Worm (Caenorhabditis elegans) whole organism, L4/young adult: Measurements from ENCODE around the gene F55A4.13.

Experiments used
- W03F9.2 ChIP-seq: fragments of 150-350 bp; optimal IDR thresholded peaks from 2 replicates; lab custom pipeline; 2014; ENCODE audit warnings: missing biosample characterization, missing genetic modification characterization
- dao-5 ChIP-seq: sonication (generic microtip); optimal IDR thresholded peaks from 2 replicates; lab custom pipeline; 2016; ENCODE audit warnings: missing genotype, missing genetic modification characterization, moderate library complexity, missing compliant biosample characterization
- him-1 ChIP-seq: sonication (generic microtip); optimal IDR thresholded peaks from 2 replicates; lab custom pipeline; 2016; ENCODE audit warnings: missing genotype, missing genetic modification reagents, missing genetic modification characterization, missing compliant biosample characterization

F55A4.13 gene

DNA sequence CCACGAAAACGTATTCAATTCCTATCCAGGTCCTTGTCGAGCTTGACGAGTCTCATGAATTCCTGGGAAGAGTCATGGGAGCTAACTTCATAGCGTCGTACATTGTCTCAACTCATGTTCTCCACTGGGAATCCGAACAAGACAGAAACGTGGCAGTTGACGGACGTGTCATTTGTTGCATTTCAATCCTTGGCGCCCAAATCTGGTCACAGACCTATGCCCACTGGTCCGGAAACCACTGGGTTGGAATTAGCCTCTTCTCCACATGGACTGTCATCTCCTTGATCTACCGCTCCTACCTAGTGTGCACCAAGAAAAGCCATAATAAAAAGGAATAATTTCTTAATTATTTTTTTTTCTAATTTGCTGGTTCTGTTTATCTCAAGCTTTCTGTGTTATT lies 34.8 kb downstream of the F55A4.13 start:
- TF ChIP-seq him-1 (tag; lab: Kevin White, UChicago) (no peak), dao-5 (tag; lab: Kevin White, UChicago) (no peak)

DNA sequence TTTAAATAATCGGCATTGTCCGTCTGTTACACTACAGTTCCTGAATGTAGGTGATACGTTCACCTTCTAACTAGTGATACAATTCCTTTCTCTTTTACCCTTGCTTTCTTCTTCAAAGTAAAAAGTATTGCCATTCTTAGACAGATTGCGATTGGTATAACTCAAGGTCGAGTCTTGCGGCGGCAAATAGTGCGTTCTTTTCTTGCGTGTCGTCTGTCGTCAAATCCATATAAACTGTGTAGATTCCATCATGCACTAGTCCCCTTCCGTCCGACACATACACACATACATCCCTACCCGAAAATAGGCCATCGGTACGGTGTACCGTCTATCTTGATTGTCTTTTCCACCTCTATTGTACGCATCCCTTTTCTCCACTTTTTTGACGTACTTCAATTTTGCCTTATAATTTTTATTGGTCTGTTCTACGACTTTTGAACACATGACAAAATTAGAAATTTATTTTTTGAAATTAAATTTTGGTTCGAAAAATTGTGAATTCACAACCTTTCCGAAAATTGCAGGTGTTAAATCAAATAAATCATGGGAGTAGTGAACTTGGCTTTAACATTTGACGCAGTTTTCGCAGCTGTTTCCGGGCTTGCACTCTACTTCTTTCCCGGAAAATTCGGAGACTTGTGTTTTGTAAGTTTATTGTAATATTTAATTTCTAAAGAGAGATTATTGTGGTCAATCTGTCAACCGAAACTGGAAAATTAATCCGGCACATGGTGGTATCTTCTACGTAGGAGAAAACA lies 36.9 kb downstream of the F55A4.13 start, which contains the start of gene C44C1.1:
Gene C44C1.1 (plus strand): TSS at position 525 of the 758 bp plus-strand sequence.
- TF ChIP-seq dao-5 (tag; lab: Kevin White, UChicago), result no peak
- TF ChIP-seq W03F9.2 (tag; lab: Kevin White, UChicago), result no peak
- no peak for TF ChIP-seq him-1 (tag; lab: Kevin White, UChicago)

DNA sequence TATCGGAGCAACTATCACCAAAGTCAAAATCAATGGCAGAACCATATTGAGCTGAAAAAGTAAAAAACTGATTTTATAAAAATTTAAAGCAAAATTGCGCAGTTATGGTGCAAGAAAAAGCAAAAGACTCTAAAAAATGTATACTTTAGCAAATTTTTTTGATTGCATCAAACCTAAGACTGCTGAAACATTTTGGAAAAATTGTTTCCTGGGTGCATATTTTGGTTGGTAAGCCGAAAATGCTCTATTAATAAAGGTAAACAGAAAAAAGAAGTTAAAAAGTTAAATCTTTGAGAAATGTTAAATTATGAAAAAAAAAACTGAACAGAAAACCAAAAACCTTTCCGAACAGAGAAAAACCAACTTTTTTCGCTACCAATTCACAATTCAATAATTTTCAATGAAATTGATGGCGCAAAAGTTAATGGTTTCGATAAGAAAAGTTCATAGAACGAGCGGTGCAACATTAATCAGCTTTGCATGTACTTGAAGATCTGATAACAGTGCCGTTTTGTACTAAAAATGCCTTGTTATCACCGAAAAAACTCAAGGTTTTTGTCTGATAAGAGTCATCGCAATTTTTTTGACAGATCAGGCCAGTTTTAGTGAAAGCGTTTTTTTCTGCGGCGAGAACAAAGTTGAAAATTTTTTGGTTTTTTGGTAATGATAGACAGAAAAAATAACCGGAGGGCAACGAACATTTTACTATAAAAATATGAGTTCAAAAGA lies 39.2 kb downstream of the F55A4.13 start, which contains the start of gene abhd-3.2:
Gene abhd-3.2 (minus strand): TSS at position 51 of the 729 bp plus-strand sequence.
- TF ChIP-seq W03F9.2 (tag; lab: Kevin White, UChicago) (no peak), him-1 (tag; lab: Kevin White, UChicago) (no peak), dao-5 (tag; lab: Kevin White, UChicago) (no peak)

- TF ChIP-seq W03F9.2 (tag; lab: Kevin White, UChicago), result no peak
- TF ChIP-seq him-1 (tag; lab: Kevin White, UChicago), result no peak
- no peak for TF ChIP-seq dao-5 (tag; lab: Kevin White, UChicago)
These were observed 42.2 kb downstream of the F55A4.13 start for ce11 chrX:975236-975535.

DNA sequence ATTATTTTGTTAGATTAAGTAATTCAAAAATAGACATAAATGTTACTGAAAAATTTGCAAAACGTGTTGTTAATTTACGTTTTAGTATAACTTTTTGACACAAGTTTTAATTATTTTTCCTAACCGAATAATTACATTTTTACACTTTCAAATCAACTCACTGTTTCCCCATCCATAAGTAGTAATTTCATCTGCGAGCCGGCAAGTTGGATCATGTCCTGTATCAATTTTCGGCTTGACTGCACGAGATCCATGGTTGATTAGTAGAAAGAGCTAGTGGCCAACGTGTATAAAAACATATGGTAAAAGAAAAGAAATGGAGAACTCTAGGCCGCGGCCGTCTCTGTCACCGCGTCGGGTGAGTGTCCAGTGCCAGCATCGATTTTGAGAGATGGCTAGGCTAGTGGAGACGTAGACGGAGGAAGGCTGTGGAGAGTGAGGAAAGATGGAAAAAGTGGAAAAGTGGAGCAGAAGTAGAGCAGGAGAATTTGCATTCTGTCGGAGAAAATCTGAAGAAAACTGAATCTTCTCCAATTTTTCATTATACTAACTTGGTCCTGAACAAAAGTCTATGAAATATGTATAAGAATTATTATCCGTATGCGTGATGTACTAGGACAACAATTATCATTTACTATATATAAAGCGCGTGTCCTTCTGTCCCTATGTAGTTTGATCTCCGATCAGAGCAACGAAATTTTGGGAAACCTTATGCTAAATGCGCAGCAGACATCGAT lies 42.7 kb downstream of the F55A4.13 start, which contains the start of gene vps-45:
Gene vps-45 (minus strand): TSS at position 350 of the 737 bp plus-strand sequence.
- TF ChIP-seq dao-5 (tag; lab: Kevin White, UChicago), result no peak
- peak; percentile 41 for TF ChIP-seq W03F9.2 (tag; lab: Kevin White, UChicago)
- TF ChIP-seq him-1 (tag; lab: Kevin White, UChicago), result no peak

DNA sequence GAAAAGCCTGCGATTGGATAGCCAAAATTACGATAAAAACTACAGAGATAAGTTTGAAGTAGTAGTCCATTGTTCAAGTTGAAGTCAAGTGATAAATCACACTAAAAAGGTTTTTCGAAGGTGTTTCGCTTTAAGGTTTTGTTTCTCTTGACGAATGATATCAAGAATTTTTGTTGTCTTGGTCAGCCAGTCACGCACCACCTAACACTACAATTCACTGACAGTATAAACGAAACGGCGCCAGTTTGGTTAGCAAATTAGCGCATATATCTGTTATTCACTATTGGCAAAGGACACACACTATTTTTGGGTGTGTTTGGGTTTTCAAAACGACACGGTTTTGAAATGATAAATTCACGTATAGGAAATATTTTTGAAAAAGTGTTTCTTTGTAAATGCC lies 47.3 kb downstream of the F55A4.13 start, which contains the start of gene C44C1.6:
Gene C44C1.6 (minus strand): TSS at position 199 of the 400 bp plus-strand sequence.
- no peak for TF ChIP-seq dao-5 (tag; lab: Kevin White, UChicago)
- no peak for TF ChIP-seq W03F9.2 (tag; lab: Kevin White, UChicago)
- no peak for TF ChIP-seq him-1 (tag; lab: Kevin White, UChicago)
